Fruit fly (Drosophila melanogaster) whole organism, prepupa: Measurements from ENCODE around the gene CG9550.

ENCODE experiments used
- Blimp-1 ChIP-seq: fragments of 200-800 bp; sonication (Bioruptor generic); optimal IDR thresholded peaks from 3 replicates; lab custom pipeline; 2017; ENCODE audit warnings: missing biosample characterization, missing genetic modification characterization, mild to moderate bottlenecking, moderate library complexity, missing genetic modification reagents
- CG10631 ChIP-seq: fragments of 200-800 bp; sonication (Bioruptor generic); optimal IDR thresholded peaks from 2 replicates; lab custom pipeline; 2016; ENCODE audit warnings: missing biosample characterization, missing genetic modification characterization
- CG11294 ChIP-seq: fragments of 200-800 bp; sonication (Bioruptor generic); IDR thresholded peaks from 2 replicates; pipeline ENCODE4 v1.3.6; 2022; ENCODE audit warnings: missing biosample characterization, missing genetic modification characterization
- CG11762 ChIP-seq: fragments of 200-800 bp; sonication (Bioruptor generic); optimal IDR thresholded peaks from 3 replicates; lab custom pipeline; 2016; ENCODE audit warnings: missing biosample characterization, missing genetic modification characterization; ENCODE audit not compliant: insufficient read depth
- CG11902 ChIP-seq: fragments of 200-800 bp; sonication (Bioruptor generic); optimal IDR thresholded peaks from 3 replicates; lab custom pipeline; 2016; ENCODE audit warnings: missing biosample characterization, missing genetic modification characterization
- CG15336 ChIP-seq: fragments of 200-800 bp; sonication (Bioruptor generic); IDR thresholded peaks from 2 replicates; pipeline ENCODE4 v1.3.6; 2022; ENCODE audit warnings: missing biosample characterization, missing genetic modification characterization
- CG1621 ChIP-seq: fragments of 200-800 bp; sonication (Bioruptor generic); optimal IDR thresholded peaks from 3 replicates; lab custom pipeline; 2018; ENCODE audit warnings: missing biosample characterization, mild to moderate bottlenecking, missing genetic modification characterization
- CG16779 ChIP-seq: fragments of 200-800 bp; sonication (Bioruptor generic); optimal IDR thresholded peaks from 3 replicates; lab custom pipeline; 2017; ENCODE audit warnings: missing biosample characterization, mild to moderate bottlenecking, missing genetic modification characterization
- CG3032 ChIP-seq: fragments of 200-800 bp; optimal IDR thresholded peaks from 2 replicates; lab custom pipeline; 2019; ENCODE audit warnings: missing biosample characterization, mild to moderate bottlenecking, missing genetic modification characterization, moderate library complexity
- CG32006 ChIP-seq: fragments of 200-800 bp; sonication (Bioruptor generic); optimal IDR thresholded peaks from 3 replicates; lab custom pipeline; 2017; ENCODE audit warnings: missing biosample characterization, mild to moderate bottlenecking, missing genetic modification characterization
- CG34406 ChIP-seq: fragments of 200-800 bp; sonication (Bioruptor generic); optimal IDR thresholded peaks from 3 replicates; lab custom pipeline; 2016; ENCODE audit warnings: missing biosample characterization, missing genetic modification characterization
- CG3919 ChIP-seq: fragments of 200-800 bp; sonication (Bioruptor generic); optimal IDR thresholded peaks from 3 replicates; lab custom pipeline; 2016; ENCODE audit warnings: missing biosample characterization, missing genetic modification characterization
- CG4318 ChIP-seq: fragments of 200-800 bp; sonication (Bioruptor generic); optimal IDR thresholded peaks from 3 replicates; lab custom pipeline; 2017; ENCODE audit warnings: missing biosample characterization, mild to moderate bottlenecking, missing genetic modification characterization
- CG6163 ChIP-seq: fragments of 200-800 bp; sonication (Bioruptor generic); IDR thresholded peaks from 3 replicates; pipeline ENCODE4 v1.3.6; 2022; ENCODE audit warnings: missing biosample characterization, missing genetic modification characterization
- CG6276 ChIP-seq: fragments of 200-800 bp; sonication (Bioruptor generic); optimal IDR thresholded peaks from 2 replicates; lab custom pipeline; 2017; ENCODE audit warnings: missing biosample characterization, mild to moderate bottlenecking, missing genetic modification characterization
- CG6792 ChIP-seq: fragments of 200-800 bp; sonication (Bioruptor generic); optimal IDR thresholded peaks from 3 replicates; lab custom pipeline; 2016; ENCODE audit warnings: missing biosample characterization, missing genetic modification characterization
- CG7368 ChIP-seq: fragments of 200-800 bp; sonication (Bioruptor generic); optimal IDR thresholded peaks from 3 replicates; lab custom pipeline; 2016; ENCODE audit warnings: missing biosample characterization, missing genetic modification characterization
- CG8119 ChIP-seq: fragments of 200-800 bp; sonication (Bioruptor generic); IDR thresholded peaks from 3 replicates; pipeline ENCODE4 v1.3.6; 2022; ENCODE audit warnings: missing biosample characterization, missing genetic modification characterization
- CG9139 ChIP-seq: fragments of 200-800 bp; sonication (Bioruptor generic); optimal IDR thresholded peaks from 3 replicates; lab custom pipeline; 2017; ENCODE audit warnings: missing biosample characterization, mild to moderate bottlenecking, missing genetic modification characterization
- Eip75B ChIP-seq: fragments of 200-800 bp; sonication (Bioruptor generic); optimal IDR thresholded peaks from 3 replicates; lab custom pipeline; 2016; ENCODE audit warnings: missing biosample characterization, missing genetic modification characterization
- Eip78C ChIP-seq: fragments of 200-800 bp; sonication (Bioruptor generic); peaks from one replicate; lab custom pipeline; 2016; ENCODE audit warnings: missing biosample characterization, missing genetic modification characterization
- Ets21C ChIP-seq: fragments of 200-800 bp; sonication (Bioruptor generic); optimal IDR thresholded peaks from 3 replicates; lab custom pipeline; 2016; ENCODE audit warnings: missing biosample characterization, missing genetic modification characterization
- Gug ChIP-seq: fragments of 200-800 bp; sonication (Bioruptor generic); IDR thresholded peaks from 2 replicates; pipeline ENCODE4 v1.3.6; 2022; ENCODE audit warnings: missing biosample characterization, missing genetic modification characterization
- Hr38 ChIP-seq: sonication (Bioruptor generic); optimal IDR thresholded peaks from 2 replicates; lab custom pipeline; 2016; ENCODE audit warnings: missing biosample characterization, missing genetic modification characterization
- Hr39 ChIP-seq: fragments of 200-800 bp; sonication (Bioruptor generic); optimal IDR thresholded peaks from 2 replicates; lab custom pipeline; 2016; ENCODE audit warnings: missing biosample characterization, missing genetic modification characterization
- Hr4 ChIP-seq: fragments of 200-800 bp; sonication (Bioruptor generic); optimal IDR thresholded peaks from 3 replicates; lab custom pipeline; 2016; ENCODE audit warnings: missing biosample characterization, missing genetic modification characterization
- Met ChIP-seq: fragments of 200-800 bp; sonication (Bioruptor generic); optimal IDR thresholded peaks from 3 replicates; lab custom pipeline; 2016; ENCODE audit warnings: missing biosample characterization, missing genetic modification characterization
- OdsH ChIP-seq: fragments of 200-800 bp; sonication (Bioruptor generic); optimal IDR thresholded peaks from 3 replicates; lab custom pipeline; 2016; ENCODE audit warnings: missing biosample characterization, missing genetic modification characterization
- Smox ChIP-seq: fragments of 200-800 bp; sonication (Bioruptor generic); optimal IDR thresholded peaks from 3 replicates; lab custom pipeline; 2016; ENCODE audit warnings: missing biosample characterization, missing genetic modification characterization
- Sox14 ChIP-seq: fragments of 200-800 bp; sonication (Bioruptor generic); optimal IDR thresholded peaks from 3 replicates; lab custom pipeline; 2016; ENCODE audit warnings: missing biosample characterization, missing genetic modification characterization
- achi ChIP-seq: fragments of 200-800 bp; sonication (Bioruptor generic); optimal IDR thresholded peaks from 3 replicates; lab custom pipeline; 2016; ENCODE audit warnings: missing biosample characterization, missing genetic modification characterization
- acj6 ChIP-seq: fragments of 200-800 bp; sonication (Bioruptor generic); optimal IDR thresholded peaks from 3 replicates; lab custom pipeline; 2016; ENCODE audit warnings: missing biosample characterization, missing genetic modification characterization
- cyc ChIP-seq: fragments of 200-800 bp; sonication (Bioruptor generic); optimal IDR thresholded peaks from 3 replicates; lab custom pipeline; 2016; ENCODE audit warnings: missing biosample characterization, missing genetic modification characterization
- dac ChIP-seq: fragments of 200-800 bp; sonication (Bioruptor generic); optimal IDR thresholded peaks from 2 replicates; lab custom pipeline; 2017; ENCODE audit warnings: missing biosample characterization, mild to moderate bottlenecking, missing genetic modification characterization
- dsx ChIP-seq: fragments of 200-800 bp; optimal IDR thresholded peaks from 3 replicates; lab custom pipeline; 2019; ENCODE audit warnings: missing biosample characterization, mild to moderate bottlenecking, missing genetic modification characterization, moderate library complexity; ENCODE audit not compliant: poor library complexity, severe bottlenecking
- fd59A ChIP-seq: fragments of 200-800 bp; sonication (Bioruptor generic); optimal IDR thresholded peaks from 2 replicates; lab custom pipeline; 2017; ENCODE audit warnings: missing biosample characterization, mild to moderate bottlenecking, missing genetic modification characterization, missing genetic modification reagents
- fd85E ChIP-seq: fragments of 200-800 bp; sonication (Bioruptor generic); optimal IDR thresholded peaks from 3 replicates; lab custom pipeline; 2016; ENCODE audit warnings: missing biosample characterization, missing genetic modification characterization
- fkh ChIP-seq: fragments of 200-800 bp; sonication (Bioruptor generic); optimal IDR thresholded peaks from 3 replicates; lab custom pipeline; 2017; ENCODE audit warnings: missing biosample characterization, mild to moderate bottlenecking, missing genetic modification characterization, moderate library complexity
- net ChIP-seq: fragments of 200-800 bp; sonication (Bioruptor generic); optimal IDR thresholded peaks from 3 replicates; lab custom pipeline; 2016; ENCODE audit warnings: missing biosample characterization, missing genetic modification characterization
- pdm3 ChIP-seq: fragments of 200-800 bp; sonication (Bioruptor generic); optimal IDR thresholded peaks from 3 replicates; lab custom pipeline; 2016; ENCODE audit warnings: missing biosample characterization, missing genetic modification characterization
- spab ChIP-seq: fragments of 200-800 bp; sonication (Bioruptor generic); optimal IDR thresholded peaks from 2 replicates; lab custom pipeline; 2017; ENCODE audit warnings: missing biosample characterization, mild to moderate bottlenecking, missing genetic modification characterization, missing genetic modification reagents
- ss ChIP-seq, 2 experiments: fragments of 200-800 bp; sonication (Bioruptor generic); optimal IDR thresholded peaks; 2 replicates in 1 of 2; 3 replicates in 1 of 2; lab custom pipeline; 2017 to 2018; ENCODE audit warnings: mild to moderate bottlenecking in 2 of 2, missing biosample characterization in 2 of 2, missing genetic modification characterization in 2 of 2, moderate library complexity in 1 of 2
- svp ChIP-seq: fragments of 200-800 bp; sonication (Bioruptor generic); peaks from one replicate; lab custom pipeline; 2016; ENCODE audit warnings: missing biosample characterization, missing genetic modification characterization
- topi ChIP-seq: fragments of 200-800 bp; sonication (Bioruptor generic); optimal IDR thresholded peaks from 3 replicates; lab custom pipeline; 2016; ENCODE audit warnings: missing biosample characterization, missing genetic modification characterization
- vri ChIP-seq: fragments of 200-800 bp; sonication (Bioruptor generic); optimal IDR thresholded peaks from 3 replicates; lab custom pipeline; 2016; ENCODE audit warnings: missing biosample characterization, mild to moderate bottlenecking, missing genetic modification characterization

The CG9550 gene

dm6 chr2L:6479226-6479906 is 17.5 kb upstream of the CG9550 start (continued):
- no peak for TF ChIP-seq CG9139 (GFP tag; lab: Kevin White, UChicago)
- TF ChIP-seq ss (GFP tag; optimal IDR thresholded peaks at IDR 0.05; lab: Kevin White, UChicago), result peak; percentile 44 to 59
- TF ChIP-seq CG3919, result peak; percentile 23
- no peak for TF ChIP-seq CG11902 (GFP tag; lab: Kevin White, UChicago)
- peak; percentile 18 for TF ChIP-seq acj6 (GFP tag; lab: Kevin White, UChicago)
- TF ChIP-seq Gug (GFP tag; lab: Robert Waterston, UW), result no peak
- no peak for TF ChIP-seq fd59A
- TF ChIP-seq CG11294 (GFP tag; lab: Robert Waterston, UW), result no peak
- peak; percentile 62 for TF ChIP-seq CG8119 (GFP tag; lab: Robert Waterston, UW)
- peak; percentile 36 for TF ChIP-seq Hr4 (GFP tag; lab: Kevin White, UChicago)
- no peak for TF ChIP-seq CG4318
- TF ChIP-seq CG16779 (tag; lab: Kevin White, UChicago), result peak; percentile 30

- peak; percentile 1 for TF ChIP-seq CG9139 (GFP tag; lab: Kevin White, UChicago)
- peak; percentile 85 for TF ChIP-seq Ets21C
- TF ChIP-seq Blimp-1 (GFP tag; lab: Kevin White, UChicago), result no peak
- peak; percentile 85 for TF ChIP-seq Met (GFP tag; lab: Kevin White, UChicago)
- TF ChIP-seq pdm3, result peak; percentile 89
- peak; percentile 62 for TF ChIP-seq fd85E
- peak; percentile 64 for TF ChIP-seq CG34406
- peak; percentile 66 for TF ChIP-seq Hr38 (GFP tag; lab: Kevin White, UChicago)
- peak; percentile 74 for TF ChIP-seq CG11294 (GFP tag; lab: Robert Waterston, UW)
- peak; percentile 78 for TF ChIP-seq CG11902 (GFP tag; lab: Kevin White, UChicago)
- TF ChIP-seq CG6276 (GFP tag; lab: Kevin White, UChicago), result no peak
- peak; percentile 93 for TF ChIP-seq achi (GFP tag; lab: Kevin White, UChicago)
- TF ChIP-seq CG6163 (GFP tag; lab: Robert Waterston, UW), result peak; percentile 70
- peak; percentile 90 for TF ChIP-seq Eip78C (GFP tag; lab: Kevin White, UChicago)
- no peak for TF ChIP-seq spab (GFP tag; lab: Kevin White, UChicago)
- TF ChIP-seq Eip75B, result peak; percentile 80
- TF ChIP-seq CG15336 (GFP tag; lab: Robert Waterston, UW), result peak; percentile 63
- TF ChIP-seq CG3919, result peak; percentile 85
- peak; percentile 88 for TF ChIP-seq cyc
- TF ChIP-seq fd59A, result peak; percentile 65
- peak; percentile 84 for TF ChIP-seq Sox14 (GFP tag; lab: Kevin White, UChicago)
- TF ChIP-seq OdsH, result peak; percentile 87
- peak; percentile 72 for TF ChIP-seq CG7368 (GFP tag; lab: Kevin White, UChicago)
- peak; percentile 79 for TF ChIP-seq CG3032
- TF ChIP-seq acj6 (GFP tag; lab: Kevin White, UChicago), result peak; percentile 85
- TF ChIP-seq Gug (GFP tag; lab: Robert Waterston, UW), result peak; percentile 73
- TF ChIP-seq svp (GFP tag; lab: Kevin White, UChicago), result peak; percentile 96
- TF ChIP-seq Smox (GFP tag; lab: Kevin White, UChicago), result peak; percentile 79
- peak; percentile 81 for TF ChIP-seq topi (GFP tag; lab: Kevin White, UChicago)
- TF ChIP-seq dsx (GFP tag; lab: Kevin White, UChicago), result peak; percentile 36
- peak; percentile 60 for TF ChIP-seq dac
- peak; percentile 92 for TF ChIP-seq Hr39 (GFP tag; lab: Kevin White, UChicago)
- peak; percentile 64 for TF ChIP-seq net (GFP tag; lab: Kevin White, UChicago)
- peak; percentile 64 for TF ChIP-seq fkh (GFP tag; lab: Kevin White, UChicago)
- TF ChIP-seq ss (GFP tag; optimal IDR thresholded peaks at IDR 0.05; lab: Kevin White, UChicago), result peak; percentile 9 to 41
- TF ChIP-seq Hr4 (GFP tag; lab: Kevin White, UChicago), result no peak
- peak; percentile 77 for TF ChIP-seq CG32006 (GFP tag; lab: Kevin White, UChicago)
- TF ChIP-seq vri (GFP tag; lab: Kevin White, UChicago), result peak; percentile 50
- peak; percentile 86 for TF ChIP-seq CG10631 (GFP tag; lab: Kevin White, UChicago)
- peak; percentile 74 for TF ChIP-seq CG11762 (GFP tag; lab: Kevin White, UChicago)
- TF ChIP-seq CG8119 (GFP tag; lab: Robert Waterston, UW), result peak; percentile 83
- no peak for TF ChIP-seq CG16779 (tag; lab: Kevin White, UChicago)
- peak; percentile 48 for TF ChIP-seq CG1621 (tag; lab: Kevin White, UChicago)
- TF ChIP-seq CG6792, result peak; percentile 78
Measured at dm6 chr2L:6480212-6480994, 16.4 kb upstream of the CG9550 start, which contains the start of the genes Sec61alpha and Daxx. Gene Sec61alpha, minus strand, starts transcription at chr2L:6480575. Gene Daxx, plus strand, starts transcription at chr2L:6480929.
